Worm (Caenorhabditis elegans) whole organism, L1 larva: ENCODE measurements around the gene F47D12.7.

ENCODE experiments used
- C34B4.2 ChIP-seq: sonication (generic microtip); optimal IDR thresholded peaks from 2 replicates; lab custom pipeline; 2017; ENCODE audit warnings: mild to moderate bottlenecking, missing genetic modification characterization, missing compliant biosample characterization
- F16B12.6 ChIP-seq: fragments of 150-350 bp; optimal IDR thresholded peaks from 2 replicates; lab custom pipeline; 2014; ENCODE audit warnings: missing biosample characterization, missing genetic modification characterization
- aly-2 ChIP-seq: fragments of 150-350 bp; optimal IDR thresholded peaks from 2 replicates; lab custom pipeline; 2014; ENCODE audit warnings: missing biosample characterization, missing genetic modification characterization
- ces-1 ChIP-seq: fragments of 150-350 bp; optimal IDR thresholded peaks from 2 replicates; lab custom pipeline; 2014; ENCODE audit warnings: missing biosample characterization, missing genetic modification reagents, missing genetic modification characterization
- efl-1 ChIP-seq, 4 experiments: fragments of 150-350 bp; optimal IDR thresholded peaks in 3 of 4; peaks in 1 of 4; 1 replicate in 1 of 4; 2 replicates in 3 of 4; lab custom pipeline; 2014; ENCODE audit warnings: missing biosample characterization in 2 of 4, missing genetic modification characterization in 2 of 4, missing genetic modification reagents in 2 of 4
- nhr-11 ChIP-seq: fragments of 150-350 bp; optimal IDR thresholded peaks from 2 replicates; lab custom pipeline; 2014; ENCODE audit warnings: missing biosample characterization, missing genetic modification characterization
- rnt-1 ChIP-seq: sonication (generic microtip); optimal IDR thresholded peaks from 2 replicates; lab custom pipeline; 2016; ENCODE audit warnings: mild to moderate bottlenecking, missing genetic modification characterization, moderate library complexity, missing compliant biosample characterization
- snu-23 ChIP-seq: sonication (generic microtip); optimal IDR thresholded peaks from 2 replicates; lab custom pipeline; 2016; ENCODE audit warnings: missing genetic modification characterization, missing compliant biosample characterization
- vab-15 ChIP-seq: sonication (generic microtip); optimal IDR thresholded peaks from 2 replicates; lab custom pipeline; 2017; ENCODE audit warnings: missing genotype, mild to moderate bottlenecking, missing genetic modification characterization, missing compliant biosample characterization
- zag-1 ChIP-seq: fragments of 150-350 bp; optimal IDR thresholded peaks from 2 replicates; lab custom pipeline; 2014; ENCODE audit warnings: missing biosample characterization, missing genetic modification characterization
- ztf-11 ChIP-seq, 2 experiments: sonication (generic microtip); optimal IDR thresholded peaks; 2 replicates each; lab custom pipeline; 2016 to 2017; ENCODE audit warnings: missing genetic modification characterization in 2 of 2, missing biosample characterization in 1 of 2, missing compliant biosample characterization in 1 of 2

ce11 chrIII:6251511-6251910 lies 44.3 kb downstream of the F47D12.7 start, which contains the start of gene amdh-1:
- TF ChIP-seq F16B12.6 (no peak), efl-1 (optimal IDR thresholded peaks at IDR 0.05; lab: Kevin White, UChicago) (no peak), efl-1 (GFP tag; optimal IDR thresholded peaks at IDR 0.05 in 1 of 2; lab: Kevin White, UChicago) (no peak), ces-1 (no peak), vab-15 (tag; lab: Kevin White, UChicago) (no peak), aly-2 (tag; lab: Kevin White, UChicago) (no peak), nhr-11 (no peak), C34B4.2 (no peak), rnt-1 (tag; lab: Kevin White, UChicago) (no peak), snu-23 (no peak), ztf-11 (tag; optimal IDR thresholded peaks at IDR 0.05; lab: Kevin White, UChicago) (no peak), zag-1 (tag; lab: Kevin White, UChicago) (no peak)
